Fruit fly (Drosophila melanogaster): ENCODE data around the gene Rh5.

DNA sequence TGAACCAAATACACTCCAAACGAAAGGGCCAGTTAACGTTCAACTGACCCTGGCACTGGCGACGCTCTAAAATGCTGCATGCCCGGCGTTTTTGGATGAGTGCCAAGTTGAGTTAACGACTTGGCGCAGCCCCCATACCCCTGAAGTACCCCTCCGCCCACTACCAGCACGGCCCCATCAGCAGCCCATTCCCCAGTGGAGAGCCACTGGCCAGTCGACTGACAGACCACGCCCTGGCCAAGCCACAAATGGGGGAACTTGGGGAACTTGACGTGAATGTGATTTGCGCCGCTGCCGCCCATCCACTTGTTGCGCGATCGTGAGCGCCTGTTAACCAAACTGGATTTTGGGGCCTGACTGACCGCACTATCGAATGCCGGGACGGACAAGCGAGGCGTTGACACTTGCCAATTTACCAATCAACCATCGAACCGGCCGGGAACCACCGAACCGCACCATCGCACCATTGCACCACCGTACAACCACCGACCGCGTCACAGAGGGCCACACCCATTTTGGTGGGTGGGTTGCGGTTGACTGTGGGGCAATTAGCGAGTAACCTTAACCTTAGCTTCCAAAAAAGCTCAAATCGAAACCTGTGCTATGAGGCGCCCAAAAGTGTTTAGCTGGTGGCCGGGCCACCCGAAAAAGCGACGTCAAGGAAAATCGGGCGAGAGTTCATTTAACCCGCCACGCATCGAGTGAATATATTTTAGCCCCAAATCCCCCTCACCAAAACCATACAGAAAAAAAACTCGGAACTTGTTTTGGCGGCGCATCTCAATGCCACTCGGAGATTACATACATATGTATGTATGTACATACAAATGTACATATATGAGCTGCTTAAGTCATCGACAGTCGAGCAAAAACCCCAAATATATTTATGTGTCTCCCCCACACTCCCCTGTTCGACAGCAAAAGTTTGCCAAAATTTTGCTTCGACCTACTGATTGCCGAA lies 2.2 kb upstream of the Rh5 start:
- TF ChIP-seq fd96Ca (GFP tag; IDR thresholded peaks at IDR 0.05), result no peak
- no peak for TF ChIP-seq rn (GFP tag; IDR thresholded peaks at IDR 0.05)
- no peak for TF ChIP-seq CG9948 (tag; optimal IDR thresholded peaks at IDR 0.05)
- TF ChIP-seq CG10348 (GFP tag; IDR thresholded peaks at IDR 0.05), result no peak
- TF ChIP-seq CG4496 (GFP tag; IDR thresholded peaks at IDR 0.05), result no peak

All from whole organism, pupa.